Fruit fly (Drosophila melanogaster): Measurements from ENCODE around the gene mRpS31.

The mRpS31 gene

DNA sequence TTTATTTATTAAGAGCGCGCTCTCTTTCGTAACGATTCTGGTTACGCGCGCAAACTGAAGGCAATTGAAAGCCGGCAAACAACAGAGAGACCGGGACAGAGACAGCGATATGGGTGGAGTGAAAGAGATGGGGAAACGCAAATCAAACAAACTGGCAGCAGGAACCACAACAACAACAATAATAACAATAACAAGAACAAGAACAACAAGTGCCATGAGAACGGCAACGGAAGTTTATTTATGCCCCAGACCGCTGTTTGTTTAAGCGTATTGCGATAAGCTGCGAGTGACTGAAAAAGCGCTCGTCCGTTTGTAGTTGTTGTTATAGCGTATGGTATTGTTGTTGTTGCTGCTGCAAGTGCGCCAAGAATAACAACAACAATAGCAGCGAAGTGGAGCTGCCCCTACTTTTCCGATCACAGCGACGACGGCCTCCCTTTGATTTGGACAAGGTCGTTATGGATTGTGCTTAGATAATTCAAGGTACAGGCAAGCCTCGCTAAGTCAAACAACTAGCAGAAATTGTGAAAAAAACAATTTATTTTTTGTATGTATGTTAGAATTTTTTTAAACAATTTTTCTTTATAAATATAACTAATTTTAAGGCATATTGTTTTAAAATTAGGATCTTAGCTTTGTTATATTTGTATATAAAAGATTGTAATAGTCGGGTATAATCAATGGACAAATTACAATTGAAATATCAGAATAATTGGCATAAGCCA, 21.2 kb downstream of the mRpS31 start (continued):
- TF ChIP-seq CG10631 (GFP tag; optimal IDR thresholded peaks at IDR 0.05) (peak; percentile 28), CG6854 (GFP tag; optimal IDR thresholded peaks at IDR 0.05) (peak; percentile 97), Hr38 (GFP tag; optimal IDR thresholded peaks at IDR 0.05) (no peak), Smox (GFP tag; optimal IDR thresholded peaks at IDR 0.05) (no peak), Ets21C (GFP tag; optimal IDR thresholded peaks at IDR 0.05) (no peak), CG11902 (GFP tag; optimal IDR thresholded peaks at IDR 0.05) (no peak), CG34406 (GFP tag; optimal IDR thresholded peaks at IDR 0.05) (peak; percentile 44), CG11294 (GFP tag; IDR thresholded peaks at IDR 0.05) (no peak), dsx (GFP tag; optimal IDR thresholded peaks at IDR 0.05; ENCODE audit: poor library complexity, severe bottlenecking) (no peak), CG31627 (GFP tag; optimal IDR thresholded peaks at IDR 0.05) (no peak), CG3032 (tag; optimal IDR thresholded peaks at IDR 0.05) (no peak), CG4318 (GFP tag; optimal IDR thresholded peaks at IDR 0.05) (no peak), OdsH (GFP tag; optimal IDR thresholded peaks at IDR 0.05) (peak; percentile 6), cyc (GFP tag; optimal IDR thresholded peaks at IDR 0.05) (no peak), Hr4 (GFP tag; optimal IDR thresholded peaks at IDR 0.05) (no peak), Sox102F (GFP tag; optimal IDR thresholded peaks at IDR 0.05) (no peak), Sox15 (GFP tag; optimal IDR thresholded peaks at IDR 0.05) (no peak), Sox14 (GFP tag; optimal IDR thresholded peaks at IDR 0.05) (peak; percentile 11), svp (GFP tag) (peak; percentile 29), CG6808 (GFP tag; optimal IDR thresholded peaks at IDR 0.05) (peak; percentile 40), CG15336 (GFP tag; IDR thresholded peaks at IDR 0.05) (no peak), Eip93F (GFP tag; optimal IDR thresholded peaks at IDR 0.05) (no peak), topi (GFP tag; optimal IDR thresholded peaks at IDR 0.05) (no peak), CG1621 (tag; optimal IDR thresholded peaks at IDR 0.05) (peak; percentile 32), Hr39 (GFP tag; optimal IDR thresholded peaks at IDR 0.05) (no peak), CG8632 (GFP tag; optimal IDR thresholded peaks at IDR 0.05) (peak; percentile 49), Eip75B (GFP tag; optimal IDR thresholded peaks at IDR 0.05) (peak; percentile 12), CG32006 (GFP tag; optimal IDR thresholded peaks at IDR 0.05) (peak; percentile 9), CG6792 (GFP tag; optimal IDR thresholded peaks at IDR 0.05) (peak; percentile 32), lz (GFP tag; optimal IDR thresholded peaks at IDR 0.05) (no peak), CG7368 (GFP tag; optimal IDR thresholded peaks at IDR 0.05) (peak; percentile 39), fd59A (GFP tag; optimal IDR thresholded peaks at IDR 0.05) (no peak), salr (GFP tag; optimal IDR thresholded peaks at IDR 0.05) (peak in 1 of 2 experiments; percentile 33), CG8119 (GFP tag; IDR thresholded peaks at IDR 0.05) (no peak), net (GFP tag; optimal IDR thresholded peaks at IDR 0.05) (peak; percentile 42), spab (GFP tag; optimal IDR thresholded peaks at IDR 0.05) (no peak), Gug (GFP tag; IDR thresholded peaks at IDR 0.05) (no peak), fkh (GFP tag; optimal IDR thresholded peaks at IDR 0.05) (peak; percentile 99), ss (GFP tag; optimal IDR thresholded peaks at IDR 0.05) (peak; percentile 41 to 62), fd85E (GFP tag; optimal IDR thresholded peaks at IDR 0.05) (no peak), Ets96B (tag; optimal IDR thresholded peaks at IDR 0.05) (no peak)

DNA sequence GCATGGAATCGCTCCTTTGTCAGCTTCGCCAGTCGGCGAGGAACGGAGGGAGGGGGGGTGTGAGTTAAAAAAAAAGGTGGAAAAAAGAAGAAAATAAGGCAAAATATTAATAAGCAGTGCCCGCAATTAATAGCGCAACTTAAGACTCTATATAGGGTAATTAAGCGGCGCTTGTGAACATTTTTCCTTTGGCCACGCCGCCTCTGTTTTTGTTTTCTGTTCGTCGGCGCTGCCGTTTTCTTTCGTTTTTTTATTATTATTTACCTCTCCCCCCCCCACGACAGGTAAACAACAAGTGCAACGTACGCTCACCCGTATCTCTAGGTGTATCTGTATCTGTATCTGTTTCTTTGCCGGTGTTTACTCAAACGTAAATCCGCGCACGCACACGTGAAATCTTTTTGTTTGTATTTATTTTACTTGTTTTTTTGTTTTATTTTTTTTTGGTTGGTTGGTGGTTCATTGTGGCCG, 22.2 kb downstream of the mRpS31 start:
- peak; percentile 2 for TF ChIP-seq Sox102F (GFP tag; optimal IDR thresholded peaks at IDR 0.05)
- peak; percentile 89 for TF ChIP-seq Eip78C (GFP tag)
- peak; percentile 80 for TF ChIP-seq CG8119 (GFP tag; IDR thresholded peaks at IDR 0.05)
- peak; percentile 82 for TF ChIP-seq CG15336 (GFP tag; IDR thresholded peaks at IDR 0.05)
- peak; percentile 82 for TF ChIP-seq svp (GFP tag)
- peak; percentile 59 for TF ChIP-seq Gug (GFP tag; IDR thresholded peaks at IDR 0.05)
- no peak for TF ChIP-seq Blimp-1 (GFP tag; optimal IDR thresholded peaks at IDR 0.05)
- peak; percentile 61 for TF ChIP-seq Sox14 (GFP tag; optimal IDR thresholded peaks at IDR 0.05)
- peak; percentile 55 for TF ChIP-seq Hr39 (GFP tag; optimal IDR thresholded peaks at IDR 0.05)
- TF ChIP-seq Lpt (GFP tag; optimal IDR thresholded peaks at IDR 0.05), result peak; percentile 66
- TF ChIP-seq CG11762 (GFP tag; optimal IDR thresholded peaks at IDR 0.05; ENCODE audit: insufficient read depth), result peak; percentile 67
- peak; percentile 41 for TF ChIP-seq Met (GFP tag; optimal IDR thresholded peaks at IDR 0.05)
- peak; percentile 66 for TF ChIP-seq CG6276 (GFP tag; optimal IDR thresholded peaks at IDR 0.05)
- TF ChIP-seq CG16779 (tag; optimal IDR thresholded peaks at IDR 0.05), result peak; percentile 39
- TF ChIP-seq fkh (GFP tag; optimal IDR thresholded peaks at IDR 0.05), result peak; percentile 96
- peak; percentile 62 for TF ChIP-seq OdsH (GFP tag; optimal IDR thresholded peaks at IDR 0.05)
- TF ChIP-seq pdm3 (GFP tag; optimal IDR thresholded peaks at IDR 0.05), result peak; percentile 73
- peak; percentile 65 for TF ChIP-seq CG6792 (GFP tag; optimal IDR thresholded peaks at IDR 0.05)
- TF ChIP-seq Ets21C (GFP tag; optimal IDR thresholded peaks at IDR 0.05), result peak; percentile 17
- peak; percentile 62 for TF ChIP-seq dac (GFP tag; optimal IDR thresholded peaks at IDR 0.05)
- peak; percentile 52 for TF ChIP-seq lz (GFP tag; optimal IDR thresholded peaks at IDR 0.05)

Data from whole organism, prepupa.